Worm (Caenorhabditis elegans) whole organism, L1 larva: ENCODE measurements around the gene sorf-2.
A peak's percentile ranks its signal among the peaks of the same experiment; 100 is the strongest.

ENCODE experiments used
- C04F5.9 ChIP-seq: sonication (generic microtip); optimal IDR thresholded peaks from 2 replicates; lab custom pipeline; 2016; ENCODE audit warnings: missing genetic modification characterization, missing compliant biosample characterization
- C34B4.2 ChIP-seq: sonication (generic microtip); optimal IDR thresholded peaks from 2 replicates; lab custom pipeline; 2017; ENCODE audit warnings: mild to moderate bottlenecking, missing genetic modification characterization, missing compliant biosample characterization
- aha-1 ChIP-seq: fragments of 150-350 bp; optimal IDR thresholded peaks from 2 replicates; lab custom pipeline; 2014; ENCODE audit warnings: missing biosample characterization, missing genetic modification characterization
- ceh-63 ChIP-seq: fragments of 200-800 bp; sonication (Bioruptor generic); optimal IDR thresholded peaks from 2 replicates; lab custom pipeline; 2018; ENCODE audit warnings: mild to moderate bottlenecking, missing genetic modification characterization, missing compliant biosample characterization
- ceh-8 ChIP-seq: fragments of 200-800 bp; sonication (Bioruptor generic); optimal IDR thresholded peaks from 2 replicates; lab custom pipeline; 2018; ENCODE audit warnings: mild to moderate bottlenecking, missing genetic modification characterization, moderate library complexity, missing compliant biosample characterization
- ceh-82 ChIP-seq, 3 experiments: fragments of 150-350 bp in 1 of 3; sonication (generic microtip) in 2 of 3; optimal IDR thresholded peaks; 2 replicates each; lab custom pipeline; 2014 to 2017; ENCODE audit warnings: missing biosample characterization in 3 of 3, missing genetic modification characterization in 3 of 3
- ceh-88 ChIP-seq: fragments of 200-800 bp; sonication (Bioruptor generic); IDR thresholded peaks from 2 replicates; pipeline ENCODE4 v1.3.6; 2022; ENCODE audit warnings: missing genetic modification characterization, missing compliant biosample characterization
- ces-1 ChIP-seq: fragments of 150-350 bp; optimal IDR thresholded peaks from 2 replicates; lab custom pipeline; 2014; ENCODE audit warnings: missing biosample characterization, missing genetic modification reagents, missing genetic modification characterization
- dsc-1 ChIP-seq: sonication (generic microtip); optimal IDR thresholded peaks from 2 replicates; lab custom pipeline; 2016; ENCODE audit warnings: mild to moderate bottlenecking, missing genetic modification characterization, missing compliant biosample characterization
- efl-1 ChIP-seq, 4 experiments: fragments of 150-350 bp; optimal IDR thresholded peaks in 3 of 4; peaks in 1 of 4; 1 replicate in 1 of 4; 2 replicates in 3 of 4; lab custom pipeline; 2014; ENCODE audit warnings: missing biosample characterization in 2 of 4, missing genetic modification characterization in 2 of 4, missing genetic modification reagents in 2 of 4
- efl-3 ChIP-seq: fragments of 200-800 bp; sonication (Bioruptor generic); optimal IDR thresholded peaks from 2 replicates; lab custom pipeline; 2018; ENCODE audit warnings: mild to moderate bottlenecking, missing genetic modification characterization, missing compliant biosample characterization
- egl-27 ChIP-seq, 2 experiments: fragments of 150-350 bp in 1 of 2; sonication (generic microtip); optimal IDR thresholded peaks; 3 replicates each; lab custom pipeline; 2017 to 2018; ENCODE audit warnings: missing biosample characterization in 2 of 2, missing genetic modification characterization in 2 of 2, missing genetic modification reagents in 2 of 2
- elt-2 ChIP-seq: sonication (generic microtip); optimal IDR thresholded peaks from 2 replicates; lab custom pipeline; 2016; ENCODE audit warnings: missing genetic modification characterization, mild to moderate bottlenecking, inconsistent platforms, missing compliant biosample characterization, missing genetic modification reagents
- ets-5 ChIP-seq: fragments of 200-800 bp; sonication (Bioruptor generic); IDR thresholded peaks from 2 replicates; pipeline ENCODE4 v1.3.6; 2022; ENCODE audit warnings: missing genetic modification characterization, missing compliant biosample characterization
- fkh-4 ChIP-seq: sonication (generic microtip); optimal IDR thresholded peaks from 2 replicates; lab custom pipeline; 2016; ENCODE audit warnings: missing compliant biosample characterization, missing genetic modification characterization, borderline replicate concordance
- fos-1 ChIP-seq: fragments of 150-350 bp; optimal IDR thresholded peaks from 2 replicates; lab custom pipeline; 2014; ENCODE audit warnings: missing biosample characterization, missing genetic modification characterization
- grh-1 ChIP-seq: fragments of 200-800 bp; sonication (Bioruptor generic); IDR thresholded peaks from 2 replicates; pipeline ENCODE4 v1.3.6; 2022; ENCODE audit warnings: missing genetic modification reagents, missing genetic modification characterization, missing compliant biosample characterization
- hlh-4 ChIP-seq: sonication (generic microtip); optimal IDR thresholded peaks from 2 replicates; lab custom pipeline; 2016; ENCODE audit warnings: mild to moderate bottlenecking, missing genetic modification characterization, missing compliant biosample characterization
- hpl-2 ChIP-seq: fragments of 150-350 bp; optimal IDR thresholded peaks from 2 replicates; lab custom pipeline; 2014; ENCODE audit warnings: missing biosample characterization, missing genetic modification reagents, missing genetic modification characterization
- isw-1 ChIP-seq: fragments of 200-800 bp; sonication (Bioruptor generic); IDR thresholded peaks from 2 replicates; pipeline ENCODE4 v1.3.6; 2022; ENCODE audit warnings: missing genetic modification characterization, missing compliant biosample characterization
- lin-13 ChIP-seq: fragments of 150-350 bp; optimal IDR thresholded peaks from 2 replicates; lab custom pipeline; 2014; ENCODE audit warnings: missing biosample characterization, missing genetic modification reagents, missing genetic modification characterization
- lin-15B ChIP-seq: fragments of 150-350 bp; sonication (generic microtip); optimal IDR thresholded peaks from 3 replicates; lab custom pipeline; 2014; ENCODE audit warnings: missing biosample characterization, missing genetic modification characterization
- lin-39 ChIP-seq: fragments of 150-350 bp; optimal IDR thresholded peaks from 2 replicates; lab custom pipeline; 2014; ENCODE audit warnings: missing biosample characterization, missing genetic modification reagents, missing genetic modification characterization
- lir-3 ChIP-seq: sonication (generic microtip); optimal IDR thresholded peaks from 2 replicates; lab custom pipeline; 2016; ENCODE audit warnings: mild to moderate bottlenecking, missing genetic modification characterization, moderate library complexity, missing compliant biosample characterization; ENCODE audit not compliant: poor library complexity
- mdl-1 ChIP-seq, 2 experiments: fragments of 150-350 bp; optimal IDR thresholded peaks; 2 replicates each; lab custom pipeline; 2014 to 2017; ENCODE audit warnings: missing biosample characterization in 2 of 2, missing genetic modification characterization in 2 of 2, inconsistent platforms in 1 of 2
- mef-2 ChIP-seq: fragments of 150-350 bp; optimal IDR thresholded peaks from 2 replicates; lab custom pipeline; 2014; ENCODE audit warnings: missing biosample characterization, missing genetic modification characterization
- nhr-11 ChIP-seq: fragments of 150-350 bp; optimal IDR thresholded peaks from 2 replicates; lab custom pipeline; 2014; ENCODE audit warnings: missing biosample characterization, missing genetic modification characterization
- nhr-19 ChIP-seq: fragments of 200-800 bp; sonication (Bioruptor generic); conservative IDR thresholded peaks from 2 replicates; pipeline ENCODE4 v1.3.6; 2022; ENCODE audit warnings: missing genetic modification characterization, missing compliant biosample characterization
- nhr-237 ChIP-seq: fragments of 150-350 bp; optimal IDR thresholded peaks from 2 replicates; lab custom pipeline; 2014; ENCODE audit warnings: missing biosample characterization, missing genetic modification characterization
- nhr-71 ChIP-seq: sonication (generic microtip); optimal IDR thresholded peaks from 2 replicates; lab custom pipeline; 2016; ENCODE audit warnings: mild to moderate bottlenecking, missing genetic modification characterization, moderate library complexity, missing compliant biosample characterization
- nhr-76 ChIP-seq: sonication (generic microtip); optimal IDR thresholded peaks from 2 replicates; lab custom pipeline; 2017; ENCODE audit warnings: missing biosample characterization, missing genetic modification characterization
- nhr-77 ChIP-seq: fragments of 150-350 bp; optimal IDR thresholded peaks from 2 replicates; lab custom pipeline; 2014; ENCODE audit warnings: missing biosample characterization, missing genetic modification characterization
- nhr-85 ChIP-seq: sonication (generic microtip); peaks from one replicate; lab custom pipeline; 2016; ENCODE audit warnings: missing genetic modification characterization, inconsistent platforms, missing compliant biosample characterization
- pag-3 ChIP-seq: sonication (generic microtip); optimal IDR thresholded peaks from 2 replicates; lab custom pipeline; 2017; ENCODE audit warnings: missing genetic modification characterization, mild to moderate bottlenecking, missing compliant biosample characterization, antibody characterized with exemption, borderline replicate concordance; ENCODE audit not compliant: insufficient read depth
- rnt-1 ChIP-seq: sonication (generic microtip); optimal IDR thresholded peaks from 2 replicates; lab custom pipeline; 2016; ENCODE audit warnings: mild to moderate bottlenecking, missing genetic modification characterization, moderate library complexity, missing compliant biosample characterization
- skn-1 ChIP-seq: fragments of 150-350 bp; optimal IDR thresholded peaks from 2 replicates; lab custom pipeline; 2014; ENCODE audit warnings: missing biosample characterization, missing genetic modification characterization
- sox-4 ChIP-seq: sonication (generic microtip); optimal IDR thresholded peaks from 2 replicates; lab custom pipeline; 2016; ENCODE audit warnings: missing genetic modification characterization, missing compliant biosample characterization
- swsn-7 ChIP-seq: sonication (generic microtip); optimal IDR thresholded peaks from 2 replicates; lab custom pipeline; 2016; ENCODE audit warnings: missing genetic modification characterization, missing compliant biosample characterization
- tbx-2 ChIP-seq: sonication (generic microtip); optimal IDR thresholded peaks from 2 replicates; lab custom pipeline; 2016; ENCODE audit warnings: missing genetic modification characterization, missing compliant biosample characterization
- unc-130 ChIP-seq: fragments of 150-350 bp; optimal IDR thresholded peaks from 2 replicates; lab custom pipeline; 2017; ENCODE audit warnings: missing biosample characterization, missing genetic modification characterization, inconsistent platforms
- unc-62 ChIP-seq: fragments of 150-350 bp; optimal IDR thresholded peaks from 2 replicates; lab custom pipeline; 2014; ENCODE audit warnings: missing biosample characterization, missing genetic modification reagents, missing genetic modification characterization
- vab-15 ChIP-seq: sonication (generic microtip); optimal IDR thresholded peaks from 2 replicates; lab custom pipeline; 2017; ENCODE audit warnings: missing genotype, mild to moderate bottlenecking, missing genetic modification characterization, missing compliant biosample characterization
- ztf-11 ChIP-seq, 2 experiments: sonication (generic microtip); optimal IDR thresholded peaks; 2 replicates each; lab custom pipeline; 2016 to 2017; ENCODE audit warnings: missing genetic modification characterization in 2 of 2, missing biosample characterization in 1 of 2, missing compliant biosample characterization in 1 of 2
- ztf-4 ChIP-seq: fragments of 150-350 bp; optimal IDR thresholded peaks from 2 replicates; lab custom pipeline; 2014; ENCODE audit warnings: missing biosample characterization, missing genetic modification characterization

sorf-2 gene

DNA sequence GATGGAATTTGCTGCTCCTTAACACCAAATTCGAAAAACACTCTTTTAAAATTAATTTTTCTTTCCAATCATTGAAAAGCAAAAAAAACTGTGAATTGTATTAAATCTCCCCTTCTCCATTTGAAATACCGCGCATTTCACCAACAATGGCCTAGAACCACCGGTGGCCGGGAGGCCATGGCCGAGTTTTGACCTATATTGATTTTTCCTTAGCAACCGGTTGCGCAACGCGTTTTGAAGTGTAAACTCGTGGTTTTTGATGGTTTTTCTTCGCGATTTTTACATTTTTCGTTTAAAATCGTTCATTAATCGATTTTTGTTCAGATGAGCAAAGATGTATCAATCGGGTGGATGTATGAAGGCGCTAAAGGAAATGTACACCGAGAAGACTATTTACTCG lies 18.1 kb upstream of the sorf-2 start, which contains the start of gene mog-3 (continued):
- TF ChIP-seq lin-13 (GFP tag; lab: Kevin White, UChicago) = peak; percentile 29
- TF ChIP-seq grh-1 (GFP tag; lab: Robert Waterston, UW) = no peak
- TF ChIP-seq lin-39 (tag; lab: Kevin White, UChicago) = peak; percentile 27
- no peak for TF ChIP-seq ceh-8
- no peak for TF ChIP-seq aha-1
- no peak for TF ChIP-seq nhr-237 (tag; lab: Kevin White, UChicago)
- peak; percentile 83 for TF ChIP-seq nhr-71 (tag; lab: Kevin White, UChicago)
- peak; percentile 71 for TF ChIP-seq dsc-1 (tag; lab: Kevin White, UChicago)
- no peak for TF ChIP-seq nhr-77 (tag; lab: Kevin White, UChicago)
- no peak for TF ChIP-seq unc-62 (GFP tag; lab: Kevin White, UChicago)
- no peak for TF ChIP-seq ceh-88 (GFP tag; lab: Robert Waterston, UW)
- no peak for TF ChIP-seq mef-2
- TF ChIP-seq lir-3 (tag; lab: Kevin White, UChicago) = peak; percentile 90
- peak; percentile 85 for TF ChIP-seq nhr-85 (tag; lab: Kevin White, UChicago)
- no peak for TF ChIP-seq hlh-4 (tag; lab: Kevin White, UChicago)
- TF ChIP-seq ztf-4 (tag; lab: Kevin White, UChicago) = peak; percentile 23
- peak; percentile 7 for TF ChIP-seq lin-15B (tag; lab: Kevin White, UChicago)
- TF ChIP-seq skn-1 = peak; percentile 53
- TF ChIP-seq isw-1 (GFP tag; lab: Robert Waterston, UW) = peak; percentile 65
- no peak for TF ChIP-seq hpl-2 (GFP tag; lab: Kevin White, UChicago)
- peak; percentile 66 for TF ChIP-seq C04F5.9 (tag; lab: Kevin White, UChicago)
- peak; percentile 49 for TF ChIP-seq efl-3 (GFP tag; lab: Kevin White, UChicago)
- TF ChIP-seq fos-1 (tag; lab: Kevin White, UChicago) = no peak
- peak; percentile 65 for TF ChIP-seq swsn-7 (tag; lab: Kevin White, UChicago)
- TF ChIP-seq rnt-1 = peak; percentile 98
- TF ChIP-seq vab-15 (tag; lab: Kevin White, UChicago) = peak; percentile 55
- TF ChIP-seq pag-3 = peak; percentile 55
- no peak for TF ChIP-seq nhr-11 (tag; lab: Kevin White, UChicago)
- TF ChIP-seq ets-5 (GFP tag; lab: Robert Waterston, UW) = no peak
- no peak for TF ChIP-seq ces-1 (GFP tag; lab: Kevin White, UChicago)
- TF ChIP-seq unc-130 (tag; lab: Kevin White, UChicago) = no peak
- TF ChIP-seq ztf-11 (tag; optimal IDR thresholded peaks at IDR 0.05; lab: Kevin White, UChicago) = peak in 1 of 2 experiments; percentile 80
- TF ChIP-seq C34B4.2 (tag; lab: Kevin White, UChicago) = no peak
- no peak for TF ChIP-seq egl-27 (tag; optimal IDR thresholded peaks at IDR 0.05; lab: Kevin White, UChicago)
- peak; percentile 17 for TF ChIP-seq elt-2
- TF ChIP-seq fkh-4 (tag; lab: Kevin White, UChicago) = peak; percentile 82
- TF ChIP-seq mdl-1 (tag; optimal IDR thresholded peaks at IDR 0.05; lab: Kevin White, UChicago) = peak in 1 of 2 experiments; percentile 32
- TF ChIP-seq efl-1 (optimal IDR thresholded peaks at IDR 0.05; lab: Kevin White, UChicago) = peak; percentile 61 to 94
- peak; percentile 93 to 99 for TF ChIP-seq efl-1 (GFP tag; optimal IDR thresholded peaks at IDR 0.05 in 1 of 2; lab: Kevin White, UChicago)
- TF ChIP-seq tbx-2 (tag; lab: Kevin White, UChicago) = peak; percentile 84
- TF ChIP-seq sox-4 = peak; percentile 69
- TF ChIP-seq ceh-63 = no peak
- TF ChIP-seq nhr-76 = no peak
- peak; percentile 11 to 66 (median 11) for TF ChIP-seq ceh-82 (tag; optimal IDR thresholded peaks at IDR 0.05; lab: Kevin White, UChicago)
- TF ChIP-seq nhr-19 = peak; percentile 69
- TF ChIP-seq, all 84 proteins: peak for 46
